Fruit fly (Drosophila melanogaster): ENCODE measurements around the gene Cog8.

DNA sequence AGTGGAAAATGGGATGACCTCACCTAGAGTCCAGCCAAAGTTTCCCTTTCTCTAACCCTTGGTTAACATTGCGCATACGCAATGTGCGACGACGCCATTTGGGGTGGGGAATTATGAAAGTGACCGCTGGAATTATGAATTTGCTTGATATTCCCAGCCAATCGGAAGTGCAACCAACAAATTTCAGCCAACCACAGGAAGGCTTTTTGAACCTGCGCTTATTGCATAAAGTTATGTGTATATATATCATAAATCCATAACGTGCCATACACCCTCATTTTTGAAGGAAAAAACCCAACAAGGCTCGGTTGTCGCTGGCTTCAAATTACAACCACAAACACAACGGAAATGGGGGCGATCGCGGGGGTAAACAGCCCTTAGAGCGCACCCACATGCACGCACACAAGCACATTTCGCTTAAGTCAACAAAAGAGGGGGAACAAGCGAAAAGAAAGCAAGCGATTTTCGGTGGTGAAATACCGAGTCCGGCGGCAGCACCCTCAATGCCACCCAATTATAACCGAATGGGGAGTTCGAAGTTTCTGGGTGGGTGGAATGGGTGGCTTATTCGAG, 10.2 kb downstream of the Cog8 start:
- TF ChIP-seq usp (GFP tag; optimal IDR thresholded peaks at IDR 0.05): no peak
- no peak for TF ChIP-seq CG8478 (optimal IDR thresholded peaks at IDR 0.05)
- no peak for TF ChIP-seq psq (optimal IDR thresholded peaks at IDR 0.05)
- TF ChIP-seq pan (optimal IDR thresholded peaks at IDR 0.05): no peak
